Worm (Caenorhabditis elegans): ENCODE data around the gene B0507.4.

ce11 chrV:8802252-8802651 is 47.5 kb downstream of the B0507.4 start:
- TF ChIP-seq F13C5.2 (tag; optimal IDR thresholded peaks at IDR 0.05), result no peak
- TF ChIP-seq ama-1 (optimal IDR thresholded peaks at IDR 0.05), result no peak
- TF ChIP-seq hmbx-1 (tag; optimal IDR thresholded peaks at IDR 0.05), result no peak
- TF ChIP-seq ceh-13 (GFP tag; optimal IDR thresholded peaks at IDR 0.05), result no peak
- TF ChIP-seq pes-1 (GFP tag; IDR thresholded peaks at IDR 0.05), result no peak
- TF ChIP-seq tbx-11 (GFP tag; IDR thresholded peaks at IDR 0.05), result no peak
- no peak for TF ChIP-seq hnd-1 (tag; optimal IDR thresholded peaks at IDR 0.05)
- no peak for TF ChIP-seq flt-1 (GFP tag; IDR thresholded peaks at IDR 0.05)
- TF ChIP-seq tbx-37 (GFP tag; conservative IDR thresholded peaks at IDR 0.05), result no peak
- TF ChIP-seq scrt-1 (GFP tag; IDR thresholded peaks at IDR 0.05), result no peak
- TF ChIP-seq sea-1 (GFP tag; conservative IDR thresholded peaks at IDR 0.05), result no peak
